Worm (Caenorhabditis elegans) whole organism, L4 larva: ENCODE data around the gene ric-8.

Experiments
- D1046.2 ChIP-seq: fragments of 200-800 bp; sonication (Bioruptor generic); IDR thresholded peaks from 2 replicates; pipeline ENCODE4 v1.3.6; 2022; ENCODE audit warnings: missing genetic modification characterization, missing compliant biosample characterization
- F49E8.2 ChIP-seq: sonication (generic microtip); optimal IDR thresholded peaks from 2 replicates; lab custom pipeline; 2016; ENCODE audit warnings: missing compliant biosample characterization, mild to moderate bottlenecking, missing genetic modification characterization, borderline replicate concordance
- T26A8.4 ChIP-seq: fragments of 200-800 bp; sonication (Bioruptor generic); IDR thresholded peaks from 2 replicates; pipeline ENCODE4 v1.3.6; 2022; ENCODE audit warnings: missing genetic modification characterization, missing compliant biosample characterization
- Y105C5A.15 ChIP-seq: fragments of 200-800 bp; sonication (Bioruptor generic); IDR thresholded peaks from 2 replicates; pipeline ENCODE4 v1.3.6; 2022; ENCODE audit warnings: missing genetic modification characterization, missing compliant biosample characterization
- ZK337.2 ChIP-seq: fragments of 200-800 bp; sonication (Bioruptor generic); IDR thresholded peaks from 2 replicates; pipeline ENCODE4 v1.3.6; 2022; ENCODE audit warnings: missing genetic modification reagents, missing genetic modification characterization, missing compliant biosample characterization
- ZK546.5 ChIP-seq, 2 experiments: sonication (generic microtip); optimal IDR thresholded peaks; 2 replicates each; lab custom pipeline; 2017; ENCODE audit warnings: missing biosample characterization in 2 of 2, missing genetic modification characterization in 2 of 2
- aha-1 ChIP-seq: fragments of 150-350 bp; peaks from one replicate; lab custom pipeline; 2014; ENCODE audit warnings: missing biosample characterization, missing genetic modification characterization
- ama-1 ChIP-seq: fragments of 150-350 bp; optimal IDR thresholded peaks from 2 replicates; lab custom pipeline; 2014; ENCODE audit warnings: inconsistent platforms, mixed read lengths
- arid-1 ChIP-seq: fragments of 200-800 bp; sonication (Bioruptor generic); conservative IDR thresholded peaks from 2 replicates; pipeline ENCODE4 v1.3.6; 2022; ENCODE audit warnings: missing genetic modification reagents, missing genetic modification characterization, missing compliant biosample characterization
- ceh-20 ChIP-seq: fragments of 200-800 bp; sonication (Bioruptor generic); IDR thresholded peaks from 2 replicates; pipeline ENCODE4 v1.3.6; 2022; ENCODE audit warnings: missing genetic modification reagents, missing genetic modification characterization, missing compliant biosample characterization
- ceh-32 ChIP-seq: sonication (generic microtip); optimal IDR thresholded peaks from 2 replicates; lab custom pipeline; 2016; ENCODE audit warnings: mild to moderate bottlenecking, missing genetic modification characterization, missing compliant biosample characterization; ENCODE audit not compliant: poor library complexity
- ceh-44 ChIP-seq: fragments of 200-800 bp; sonication (Bioruptor generic); IDR thresholded peaks from 2 replicates; pipeline ENCODE4 v1.3.6; 2022; ENCODE audit warnings: missing genetic modification reagents, missing genetic modification characterization, missing compliant biosample characterization
- ceh-62 ChIP-seq: sonication (generic microtip); optimal IDR thresholded peaks from 2 replicates; lab custom pipeline; 2017; ENCODE audit warnings: missing biosample characterization, missing genetic modification characterization
- cey-2 ChIP-seq: sonication (generic microtip); optimal IDR thresholded peaks from 3 replicates; lab custom pipeline; 2017; ENCODE audit warnings: missing genetic modification characterization, mild to moderate bottlenecking, missing compliant biosample characterization, antibody characterized with exemption, borderline replicate concordance; ENCODE audit not compliant: insufficient read depth
- ctbp-1 ChIP-seq: fragments of 200-800 bp; sonication (Bioruptor generic); IDR thresholded peaks from 2 replicates; pipeline ENCODE4 v1.3.6; 2022; ENCODE audit warnings: missing genetic modification reagents, missing genetic modification characterization, missing compliant biosample characterization
- daf-12 ChIP-seq: fragments of 150-350 bp; optimal IDR thresholded peaks from 2 replicates; lab custom pipeline; 2014; ENCODE audit warnings: missing biosample characterization, missing genetic modification reagents, missing genetic modification characterization
- dmd-9 ChIP-seq: fragments of 200-800 bp; sonication (Bioruptor generic); IDR thresholded peaks from 2 replicates; pipeline ENCODE4 v1.3.6; 2022; ENCODE audit warnings: missing genetic modification reagents, missing genetic modification characterization, missing compliant biosample characterization
- dpl-1 ChIP-seq: fragments of 150-350 bp; optimal IDR thresholded peaks from 2 replicates; lab custom pipeline; 2014; ENCODE audit warnings: missing biosample characterization, missing genetic modification reagents, missing genetic modification characterization
- duxl-1 ChIP-seq: sonication (generic microtip); optimal IDR thresholded peaks from 2 replicates; lab custom pipeline; 2016; ENCODE audit warnings: mild to moderate bottlenecking, missing genetic modification characterization, moderate library complexity, missing compliant biosample characterization; ENCODE audit not compliant: poor library complexity
- egl-27 ChIP-seq: sonication (generic microtip); optimal IDR thresholded peaks from 3 replicates; lab custom pipeline; 2017; ENCODE audit warnings: missing biosample characterization, missing genetic modification reagents, missing genetic modification characterization
- gei-8 ChIP-seq: fragments of 200-800 bp; sonication (Bioruptor generic); optimal IDR thresholded peaks from 2 replicates; lab custom pipeline; 2018; ENCODE audit warnings: mild to moderate bottlenecking, missing genetic modification characterization, missing compliant biosample characterization
- hif-1 ChIP-seq, 2 experiments: sonication (generic microtip); optimal IDR thresholded peaks; 2 replicates each; lab custom pipeline; 2016 to 2017; ENCODE audit warnings: missing compliant biosample characterization in 2 of 2, missing genetic modification characterization in 2 of 2, missing genetic modification reagents in 2 of 2, missing genotype in 2 of 2, mild to moderate bottlenecking in 1 of 2
- hlh-30 ChIP-seq: sonication (generic microtip); optimal IDR thresholded peaks from 2 replicates; lab custom pipeline; 2017; ENCODE audit warnings: antibody characterized with exemption, mild to moderate bottlenecking, missing genetic modification characterization, missing compliant biosample characterization; ENCODE audit not compliant: insufficient read depth
- jun-1 ChIP-seq: fragments of 150-350 bp; optimal IDR thresholded peaks from 2 replicates; lab custom pipeline; 2014; ENCODE audit warnings: missing biosample characterization, missing genetic modification reagents, missing genetic modification characterization
- lin-1 ChIP-seq: fragments of 200-800 bp; sonication (Bioruptor generic); IDR thresholded peaks from 2 replicates; pipeline ENCODE4 v1.3.6; 2022; ENCODE audit warnings: missing genetic modification reagents, missing genetic modification characterization, missing compliant biosample characterization
- lin-13 ChIP-seq: fragments of 150-350 bp; optimal IDR thresholded peaks from 2 replicates; lab custom pipeline; 2014; ENCODE audit warnings: missing biosample characterization, missing genetic modification reagents, missing genetic modification characterization
- lin-29 ChIP-seq: fragments of 200-800 bp; sonication (Bioruptor generic); IDR thresholded peaks from 2 replicates; pipeline ENCODE4 v1.3.6; 2022; ENCODE audit warnings: missing genetic modification reagents, missing genetic modification characterization, missing compliant biosample characterization
- lin-38 ChIP-seq: fragments of 200-800 bp; sonication (Bioruptor generic); IDR thresholded peaks from 2 replicates; pipeline ENCODE4 v1.3.6; 2022; ENCODE audit warnings: missing genetic modification reagents, missing genetic modification characterization, missing compliant biosample characterization
- lir-3 ChIP-seq: sonication (generic microtip); optimal IDR thresholded peaks from 2 replicates; lab custom pipeline; 2016; ENCODE audit warnings: mild to moderate bottlenecking, missing genetic modification characterization, missing compliant biosample characterization
- lsy-2 ChIP-seq, 2 experiments: fragments of 150-350 bp in 1 of 2; sonication (generic microtip) in 1 of 2; optimal IDR thresholded peaks; 2 replicates each; lab custom pipeline; 2014 to 2017; ENCODE audit warnings: missing biosample characterization in 2 of 2, missing genetic modification characterization in 2 of 2
- madf-9 ChIP-seq: fragments of 200-800 bp; sonication (Bioruptor generic); conservative IDR thresholded peaks from 2 replicates; pipeline ENCODE4 v1.3.6; 2022; ENCODE audit warnings: missing genetic modification reagents, missing genetic modification characterization, missing compliant biosample characterization
- mdl-1 ChIP-seq, 2 experiments: fragments of 150-350 bp in 1 of 2; sonication (generic microtip) in 1 of 2; optimal IDR thresholded peaks; 2 replicates each; lab custom pipeline; 2014 to 2017; ENCODE audit warnings: missing biosample characterization in 2 of 2, missing genetic modification characterization in 2 of 2
- mxl-2 ChIP-seq: fragments of 200-800 bp; sonication (Bioruptor generic); conservative IDR thresholded peaks from 2 replicates; pipeline ENCODE4 v1.3.6; 2022; ENCODE audit warnings: missing genetic modification reagents, missing genetic modification characterization, missing compliant biosample characterization
- nhr-10 ChIP-seq: fragments of 150-350 bp; optimal IDR thresholded peaks from 2 replicates; lab custom pipeline; 2014; ENCODE audit warnings: missing biosample characterization, missing genetic modification characterization
- nhr-102 ChIP-seq: sonication (generic microtip); optimal IDR thresholded peaks from 2 replicates; lab custom pipeline; 2016; ENCODE audit warnings: mild to moderate bottlenecking, missing genetic modification characterization, moderate library complexity, missing compliant biosample characterization
- nhr-25 ChIP-seq: sonication (generic microtip); optimal IDR thresholded peaks from 2 replicates; lab custom pipeline; 2017; ENCODE audit warnings: missing genetic modification characterization, mild to moderate bottlenecking, missing compliant biosample characterization, antibody characterized with exemption, moderate library complexity, borderline replicate concordance; ENCODE audit not compliant: insufficient read depth
- nhr-28 ChIP-seq: fragments of 150-350 bp; optimal IDR thresholded peaks from 2 replicates; lab custom pipeline; 2014; ENCODE audit warnings: missing biosample characterization, missing genetic modification characterization
- pha-4 ChIP-seq, 2 experiments: fragments of 150-350 bp in 1 of 2; fragments of 200-800 bp in 1 of 2; sonication (Bioruptor generic) in 1 of 2; IDR thresholded peaks in 1 of 2; optimal IDR thresholded peaks in 1 of 2; 2 replicates each; pipeline versions ENCODE4 v1.3.6 to Lab custom; 2014 to 2022; ENCODE audit warnings: missing genetic modification characterization in 2 of 2, missing genetic modification reagents in 2 of 2, missing biosample characterization in 1 of 2, missing compliant biosample characterization in 1 of 2
- php-3 ChIP-seq: fragments of 200-800 bp; sonication (Bioruptor generic); IDR thresholded peaks from 2 replicates; pipeline ENCODE4 v1.3.6; 2022; ENCODE audit warnings: missing genetic modification reagents, missing genetic modification characterization, missing compliant biosample characterization
- pqm-1 ChIP-seq: sonication (generic microtip); optimal IDR thresholded peaks from 2 replicates; lab custom pipeline; 2017; ENCODE audit warnings: missing biosample characterization, missing genetic modification characterization
- snpc-1.2 ChIP-seq: fragments of 200-800 bp; sonication (Bioruptor generic); IDR thresholded peaks from 2 replicates; pipeline ENCODE4 v1.3.6; 2022; ENCODE audit warnings: missing genetic modification reagents, missing genetic modification characterization, missing compliant biosample characterization
- spr-3 ChIP-seq: fragments of 200-800 bp; sonication (Bioruptor generic); optimal IDR thresholded peaks from 2 replicates; lab custom pipeline; 2018; ENCODE audit warnings: mild to moderate bottlenecking, missing genetic modification characterization, missing compliant biosample characterization
- tag-97 ChIP-seq: fragments of 200-800 bp; sonication (Bioruptor generic); IDR thresholded peaks from 2 replicates; pipeline ENCODE4 v1.3.6; 2022; ENCODE audit warnings: missing genetic modification characterization, missing compliant biosample characterization
- tra-1 ChIP-seq: fragments of 200-800 bp; sonication (Bioruptor generic); IDR thresholded peaks from 2 replicates; pipeline ENCODE4 v1.3.6; 2022; ENCODE audit warnings: missing genetic modification reagents, missing genetic modification characterization, missing compliant biosample characterization
- unc-130 ChIP-seq: sonication (generic microtip); optimal IDR thresholded peaks from 2 replicates; lab custom pipeline; 2016; ENCODE audit warnings: missing genetic modification reagents, missing genetic modification characterization, missing compliant biosample characterization
- zag-1 ChIP-seq: fragments of 150-350 bp; optimal IDR thresholded peaks from 2 replicates; lab custom pipeline; 2014; ENCODE audit warnings: missing biosample characterization, missing genetic modification characterization
- zfp-2 ChIP-seq: sonication (generic microtip); optimal IDR thresholded peaks from 2 replicates; lab custom pipeline; 2016; ENCODE audit warnings: mild to moderate bottlenecking, missing genetic modification characterization, missing compliant biosample characterization
- zfp-3 ChIP-seq: fragments of 200-800 bp; sonication (Bioruptor generic); conservative IDR thresholded peaks from 2 replicates; pipeline ENCODE4 v1.3.6; 2022; ENCODE audit warnings: missing genetic modification reagents, missing genetic modification characterization, missing compliant biosample characterization
- zip-11 ChIP-seq: fragments of 200-800 bp; sonication (Bioruptor generic); IDR thresholded peaks from 2 replicates; pipeline ENCODE4 v1.3.6; 2022; ENCODE audit warnings: missing genetic modification characterization, missing compliant biosample characterization

The ric-8 gene

DNA sequence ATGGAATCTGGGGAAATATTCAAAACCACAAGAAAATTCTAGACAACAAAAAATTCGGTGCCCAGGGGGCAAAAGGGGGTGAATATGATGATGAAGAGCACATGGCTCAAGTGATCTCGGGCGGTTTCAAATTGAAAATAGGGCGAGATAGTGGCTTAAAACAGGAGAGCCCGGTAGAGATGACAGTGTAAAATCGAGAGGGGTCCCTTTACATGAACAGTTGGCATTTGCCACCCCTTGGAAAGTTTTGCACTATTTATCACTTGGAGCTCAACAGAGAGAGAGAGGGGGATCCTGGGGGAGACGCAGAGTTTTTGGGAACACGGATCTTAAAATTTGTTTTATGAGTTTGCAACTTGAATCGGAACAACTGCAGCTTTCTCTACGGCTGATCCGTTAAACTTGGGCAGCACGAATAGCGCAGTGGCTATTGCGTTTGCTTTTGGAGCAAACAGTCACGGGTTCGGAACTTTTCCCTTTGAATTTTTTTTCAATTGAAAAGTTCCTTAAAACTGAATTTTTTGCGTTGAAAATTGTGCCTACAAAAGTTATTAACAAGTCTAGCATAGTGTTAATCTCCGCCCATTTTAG is 22.7 kb downstream of the ric-8 start (continued):
- TF ChIP-seq mxl-2 (GFP tag; lab: Robert Waterston, UW): no peak
- no peak for TF ChIP-seq ZK337.2 (GFP tag; lab: Robert Waterston, UW)
- TF ChIP-seq jun-1: no peak
- TF ChIP-seq daf-12 (tag; lab: Kevin White, UChicago): no peak
- no peak for TF ChIP-seq mdl-1 (tag; optimal IDR thresholded peaks at IDR 0.05; lab: Kevin White, UChicago)
- TF ChIP-seq zfp-2 (tag; lab: Kevin White, UChicago): no peak
- TF ChIP-seq D1046.2 (GFP tag; lab: Robert Waterston, UW): no peak
- no peak for TF ChIP-seq ama-1 (lab: Kevin White, UChicago)
- no peak for TF ChIP-seq nhr-25 (tag; lab: Kevin White, UChicago)
- TF ChIP-seq unc-130 (GFP tag; lab: Kevin White, UChicago): no peak
- TF ChIP-seq php-3: peak; percentile 62
- TF ChIP-seq hif-1 (tag; optimal IDR thresholded peaks at IDR 0.05; lab: Kevin White, UChicago): no peak
- no peak for TF ChIP-seq zag-1 (tag; lab: Kevin White, UChicago)
- TF ChIP-seq ceh-20 (GFP tag; lab: Robert Waterston, UW): 0 out of 2 replicates have a peak, but pooled peaks have one; percentile 15
- no peak for TF ChIP-seq ZK546.5 (tag; optimal IDR thresholded peaks at IDR 0.05; lab: Kevin White, UChicago)
- TF ChIP-seq lin-38 (GFP tag; lab: Robert Waterston, UW): peak; percentile 74
- peak; percentile 78; the same call in 1 of the 2 replicates for TF ChIP-seq arid-1 (GFP tag; lab: Robert Waterston, UW)
- no peak for TF ChIP-seq ceh-32
- TF ChIP-seq egl-27 (tag; lab: Kevin White, UChicago): no peak
- no peak for TF ChIP-seq ceh-62 (tag; lab: Kevin White, UChicago)
- TF ChIP-seq spr-3 (GFP tag; lab: Kevin White, UChicago): peak; percentile 29
- peak; percentile 52 for TF ChIP-seq gei-8 (GFP tag; lab: Kevin White, UChicago)
- peak; percentile 4 for TF ChIP-seq hlh-30 (tag; lab: Kevin White, UChicago)
- TF ChIP-seq Y105C5A.15: 0 out of 2 replicates have a peak, but pooled peaks have one; percentile 22
- no peak for TF ChIP-seq nhr-10
- peak; percentile 58; the same call in 1 of the 2 replicates for TF ChIP-seq tra-1
- TF ChIP-seq cey-2 (tag; lab: Kevin White, UChicago): no peak
- TF ChIP-seq lin-13: no peak
- no peak for TF ChIP-seq nhr-28 (tag; lab: Kevin White, UChicago)
- TF ChIP-seq zip-11: no peak
- no peak for TF ChIP-seq ctbp-1 (GFP tag; lab: Robert Waterston, UW)
- TF ChIP-seq dpl-1: no peak
- TF ChIP-seq aha-1 (tag; lab: Kevin White, UChicago): no peak
- no peak for TF ChIP-seq lsy-2 (tag; optimal IDR thresholded peaks at IDR 0.05; lab: Kevin White, UChicago)
- TF ChIP-seq zfp-3 (GFP tag; lab: Robert Waterston, UW): no peak; the same call in 1 of the 2 replicates
- peak; percentile 59; the same call in 1 of the 2 replicates for TF ChIP-seq lin-29 (GFP tag; lab: Robert Waterston, UW)
- TF ChIP-seq tag-97 (GFP tag; lab: Robert Waterston, UW): no peak
- peak; percentile 34 for TF ChIP-seq duxl-1 (tag; lab: Kevin White, UChicago)
- no peak for TF ChIP-seq lin-1 (GFP tag; lab: Robert Waterston, UW)
- no peak for TF ChIP-seq pqm-1 (tag; lab: Kevin White, UChicago)
- TF ChIP-seq nhr-102: no peak
- TF ChIP-seq ceh-44 (GFP tag; lab: Robert Waterston, UW): no peak
- TF ChIP-seq F49E8.2 (tag; lab: Kevin White, UChicago): no peak
- peak; percentile 68; the same call in 1 of the 2 replicates for TF ChIP-seq pha-4 (GFP tag; IDR thresholded peaks at IDR 0.05; lab: Robert Waterston, UW)
- TF ChIP-seq pha-4 (tag; optimal IDR thresholded peaks at IDR 0.05; lab: Kevin White, UChicago): no peak
- no peak for TF ChIP-seq T26A8.4 (GFP tag; lab: Robert Waterston, UW)
- TF ChIP-seq dmd-9 (GFP tag; lab: Robert Waterston, UW): no peak
- no peak for TF ChIP-seq madf-9 (GFP tag; lab: Robert Waterston, UW)
- TF ChIP-seq snpc-1.2 (GFP tag; lab: Robert Waterston, UW): no peak
- peak; percentile 13 for TF ChIP-seq lir-3 (tag; lab: Kevin White, UChicago)
